Worm (Caenorhabditis elegans): ENCODE data around the gene prp-39.

prp-39 gene

ce11 chrV:5667337-5667736 is 15.1 kb downstream of the prp-39 start:
- TF ChIP-seq tbp1 (GFP tag; optimal IDR thresholded peaks at IDR 0.05) (peak; percentile 91), mel-28 (tag; optimal IDR thresholded peaks at IDR 0.05; ENCODE audit: borderline replicate concordance) (no peak), sea-2 (GFP tag; IDR thresholded peaks at IDR 0.05) (no peak), let-607 (tag; optimal IDR thresholded peaks at IDR 0.05) (peak in 1 of 2 experiments; percentile 54), mxl-1 (tag; optimal IDR thresholded peaks at IDR 0.05) (peak; percentile 59), ceh-91 (GFP tag; IDR thresholded peaks at IDR 0.05) (peak; percentile 26; the same call in 1 of the 2 replicates), athp-1 (tag; optimal IDR thresholded peaks at IDR 0.05) (peak; percentile 91), hlh-26 (GFP tag; conservative IDR thresholded peaks at IDR 0.05) (no peak), unc-62 (GFP tag; optimal IDR thresholded peaks at IDR 0.05) (no peak), ztf-3 (GFP tag; optimal IDR thresholded peaks at IDR 0.05) (no peak), efl-1 (GFP tag; optimal IDR thresholded peaks at IDR 0.05) (peak; percentile 13), lsy-27 (tag; optimal IDR thresholded peaks at IDR 0.05; ENCODE audit: borderline replicate concordance, insufficient read depth) (peak; percentile 49), ceh-79 (tag; optimal IDR thresholded peaks at IDR 0.05) (peak; percentile 56), ztf-28 (GFP tag; IDR thresholded peaks at IDR 0.05) (0 out of 2 replicates have a peak, but pooled peaks have one; percentile 20), F23B12.7 (tag; optimal IDR thresholded peaks at IDR 0.05; ENCODE audit: insufficient read depth) (no peak), T26A5.8 (tag; optimal IDR thresholded peaks at IDR 0.05) (peak; percentile 84), snpc-1.3 (tag; optimal IDR thresholded peaks at IDR 0.05; ENCODE audit: insufficient read depth) (peak; percentile 38), C06A6.2 (GFP tag; conservative IDR thresholded peaks at IDR 0.05) (0 out of 2 replicates have a peak, but pooled peaks have one; percentile 34), zim-3 (tag; optimal IDR thresholded peaks at IDR 0.05) (peak; percentile 92), ets-4 (GFP tag; optimal IDR thresholded peaks at IDR 0.05) (no peak), lin-26 (GFP tag; IDR thresholded peaks at IDR 0.05) (peak; percentile 97), nhr-80 (tag; optimal IDR thresholded peaks at IDR 0.05) (no peak), F22D6.2 (tag; optimal IDR thresholded peaks at IDR 0.05) (no peak), lin-54 (GFP tag; optimal IDR thresholded peaks at IDR 0.05) (peak; percentile 76), nhr-179 (tag; optimal IDR thresholded peaks at IDR 0.05) (peak; percentile 22), fkh-3 (tag; optimal IDR thresholded peaks at IDR 0.05) (peak; percentile 81), cebp-2 (GFP tag; IDR thresholded peaks at IDR 0.05) (peak; percentile 94), ztf-26 (tag; optimal IDR thresholded peaks at IDR 0.05) (peak; percentile 33), akir-1 (GFP tag; optimal IDR thresholded peaks at IDR 0.05) (no peak), bed-2 (GFP tag; IDR thresholded peaks at IDR 0.05) (no peak), Y53F4B.3 (GFP tag; IDR thresholded peaks at IDR 0.05) (peak; percentile 24; the same call in 1 of the 2 replicates), ztf-22 (GFP tag; optimal IDR thresholded peaks at IDR 0.05) (no peak), hlh-12 (tag; optimal IDR thresholded peaks at IDR 0.05) (no peak), snpc-4 (GFP tag; optimal IDR thresholded peaks at IDR 0.05) (peak; percentile 59), snpc-4 (tag; optimal IDR thresholded peaks at IDR 0.05) (peak in 1 of 4 experiments; percentile 56), lin-40 (tag; optimal IDR thresholded peaks at IDR 0.05) (no peak), ztf-18 (tag; optimal IDR thresholded peaks at IDR 0.05) (peak; percentile 56), B0261.1 (tag; optimal IDR thresholded peaks at IDR 0.05) (peak; percentile 70), egl-44 (GFP tag; IDR thresholded peaks at IDR 0.05) (peak; percentile 84; the same call in 1 of the 2 replicates), ztf-6 (GFP tag; IDR thresholded peaks at IDR 0.05) (peak; percentile 70; the same call in 1 of the 2 replicates), nhr-27 (tag; optimal IDR thresholded peaks at IDR 0.05) (no peak), F55B11.4 (tag; optimal IDR thresholded peaks at IDR 0.05; ENCODE audit: borderline replicate concordance, insufficient read depth) (no peak), repo-1 (tag; optimal IDR thresholded peaks at IDR 0.05) (peak; percentile 79), bed-1 (GFP tag; IDR thresholded peaks at IDR 0.05) (no peak), hmg-20 (GFP tag; IDR thresholded peaks at IDR 0.05) (peak; percentile 80; the same call in 1 of the 2 replicates), aptf-2 (GFP tag; conservative IDR thresholded peaks at IDR 0.05) (no peak), die-1 (tag; optimal IDR thresholded peaks at IDR 0.05) (peak; percentile 82), B0019.2 (GFP tag; conservative IDR thresholded peaks at IDR 0.05) (no peak)
